Fruit fly (Drosophila melanogaster): ENCODE data around the gene msb1l.

Gene msb1l

DNA sequence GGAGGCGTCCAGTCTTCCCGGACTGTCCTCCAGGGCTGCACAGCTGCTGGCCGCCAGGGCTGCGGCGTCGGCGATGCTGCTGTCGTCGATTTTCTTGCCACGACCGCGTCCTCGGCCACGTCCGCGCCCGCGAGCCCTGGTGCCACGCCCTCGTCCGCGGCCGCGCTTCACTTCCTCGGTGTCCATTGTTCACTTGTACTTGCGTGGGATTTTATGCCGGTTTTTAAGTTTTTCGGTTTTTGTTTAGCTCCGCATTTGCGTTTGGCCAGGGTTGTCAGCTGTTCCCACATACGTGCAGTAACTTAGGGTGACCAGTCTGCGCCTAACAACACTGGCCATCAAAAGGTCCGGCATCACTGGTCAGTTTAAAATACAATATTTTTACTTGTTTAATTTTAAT is 4.7 kb downstream of the msb1l start, which contains the start of gene Hakai (continued):
- TF ChIP-seq Met (GFP tag; optimal IDR thresholded peaks at IDR 0.05) (peak; percentile 46), CG6276 (GFP tag; optimal IDR thresholded peaks at IDR 0.05) (no peak), CG16779 (tag; optimal IDR thresholded peaks at IDR 0.05) (no peak)

DNA sequence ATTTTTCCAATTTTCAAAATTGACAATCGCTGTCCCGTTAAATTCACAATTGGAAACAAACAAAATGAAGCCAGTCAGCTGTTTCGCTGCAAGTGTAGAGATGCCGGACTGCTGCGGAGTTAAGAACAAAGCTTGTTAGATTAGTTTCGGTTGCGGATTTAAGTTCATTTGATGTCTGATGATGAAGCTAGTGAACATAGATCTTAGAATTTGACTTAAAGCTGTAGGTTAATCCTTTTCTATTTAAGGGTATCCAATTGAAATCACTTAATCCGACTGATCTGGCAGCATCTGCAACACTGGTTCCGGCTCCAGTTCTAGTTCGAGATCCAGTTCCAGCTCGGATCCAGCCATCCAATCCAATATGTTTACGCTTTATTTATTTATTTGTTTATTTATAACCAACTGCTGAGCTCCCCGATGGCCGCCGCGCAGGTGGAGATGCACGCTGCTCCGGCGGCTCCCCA is 6.5 kb downstream of the msb1l start, which contains the start of the genes PCNA2 and CG10366:
TSS of gene PCNA2 (minus strand) at position 65 of the 467 bp plus-strand sequence.
TSS of gene CG10366 (plus strand) at position 310 of the 467 bp plus-strand sequence.
- no peak for TF ChIP-seq svp (GFP tag)
- TF ChIP-seq CG7368 (GFP tag; optimal IDR thresholded peaks at IDR 0.05), result peak; percentile 47
- TF ChIP-seq dac (GFP tag; optimal IDR thresholded peaks at IDR 0.05), result no peak
- no peak for TF ChIP-seq CG16779 (tag; optimal IDR thresholded peaks at IDR 0.05)
- peak; percentile 46 for TF ChIP-seq CG34406 (GFP tag; optimal IDR thresholded peaks at IDR 0.05)
- TF ChIP-seq CG31627 (GFP tag; optimal IDR thresholded peaks at IDR 0.05), result peak; percentile 82
- TF ChIP-seq esn (GFP tag; optimal IDR thresholded peaks at IDR 0.05), result peak; percentile 74
- TF ChIP-seq CG10669 (GFP tag; optimal IDR thresholded peaks at IDR 0.05), result peak; percentile 13
- TF ChIP-seq Lpt (GFP tag; optimal IDR thresholded peaks at IDR 0.05), result peak; percentile 14
- peak; percentile 91 for TF ChIP-seq fkh (GFP tag; optimal IDR thresholded peaks at IDR 0.05)
- no peak for TF ChIP-seq fd59A (GFP tag; optimal IDR thresholded peaks at IDR 0.05)
- peak; percentile 64 for TF ChIP-seq topi (GFP tag; optimal IDR thresholded peaks at IDR 0.05)
- no peak for TF ChIP-seq vri (GFP tag; optimal IDR thresholded peaks at IDR 0.05)
- TF ChIP-seq ss (GFP tag; optimal IDR thresholded peaks at IDR 0.05), result peak in 1 of 2 experiments; percentile 27
- peak; percentile 46 for TF ChIP-seq net (GFP tag; optimal IDR thresholded peaks at IDR 0.05)
- peak; percentile 17 for TF ChIP-seq CG1621 (tag; optimal IDR thresholded peaks at IDR 0.05)
- peak; percentile 55 for TF ChIP-seq CG10631 (GFP tag; optimal IDR thresholded peaks at IDR 0.05)
- TF ChIP-seq CG6854 (GFP tag; optimal IDR thresholded peaks at IDR 0.05), result no peak
- peak; percentile 66 for TF ChIP-seq CG3919 (GFP tag; optimal IDR thresholded peaks at IDR 0.05)
- TF ChIP-seq CG4318 (GFP tag; optimal IDR thresholded peaks at IDR 0.05), result no peak
- TF ChIP-seq Ets96B (tag; optimal IDR thresholded peaks at IDR 0.05), result peak; percentile 45
- peak; percentile 23 for TF ChIP-seq CG11762 (GFP tag; optimal IDR thresholded peaks at IDR 0.05; ENCODE audit: insufficient read depth)
- TF ChIP-seq Hr38 (GFP tag; optimal IDR thresholded peaks at IDR 0.05), result no peak
- peak; percentile 58 for TF ChIP-seq Hr4 (GFP tag; optimal IDR thresholded peaks at IDR 0.05)
- peak; percentile 13 for TF ChIP-seq Sox15 (GFP tag; optimal IDR thresholded peaks at IDR 0.05)
- TF ChIP-seq Sox14 (GFP tag; optimal IDR thresholded peaks at IDR 0.05), result peak; percentile 86
- peak; percentile 56 for TF ChIP-seq Met (GFP tag; optimal IDR thresholded peaks at IDR 0.05)
- TF ChIP-seq Hr39 (GFP tag; optimal IDR thresholded peaks at IDR 0.05), result peak; percentile 82
- TF ChIP-seq Blimp-1 (GFP tag; optimal IDR thresholded peaks at IDR 0.05), result no peak
- peak; percentile 69 for TF ChIP-seq OdsH (GFP tag; optimal IDR thresholded peaks at IDR 0.05)
- TF ChIP-seq salr (GFP tag; optimal IDR thresholded peaks at IDR 0.05), result peak in 1 of 2 experiments; percentile 26
- TF ChIP-seq Eip78C (GFP tag), result peak; percentile 74
- TF ChIP-seq CG8319 (GFP tag; optimal IDR thresholded peaks at IDR 0.05), result peak; percentile 46
- TF ChIP-seq CG9139 (GFP tag; optimal IDR thresholded peaks at IDR 0.05), result no peak
- TF ChIP-seq CG6808 (GFP tag; optimal IDR thresholded peaks at IDR 0.05), result no peak
- peak; percentile 40 for TF ChIP-seq CG11902 (GFP tag; optimal IDR thresholded peaks at IDR 0.05)
- TF ChIP-seq CG6792 (GFP tag; optimal IDR thresholded peaks at IDR 0.05), result peak; percentile 68
- TF ChIP-seq pdm3 (GFP tag; optimal IDR thresholded peaks at IDR 0.05), result peak; percentile 69
- TF ChIP-seq CG3032 (tag; optimal IDR thresholded peaks at IDR 0.05), result peak; percentile 64
- peak; percentile 50 for TF ChIP-seq Eip75B (GFP tag; optimal IDR thresholded peaks at IDR 0.05)
- TF ChIP-seq Gug (GFP tag; IDR thresholded peaks at IDR 0.05), result no peak; the same call in 1 of the 2 replicates
- peak; percentile 38 for TF ChIP-seq CG32006 (GFP tag; optimal IDR thresholded peaks at IDR 0.05)
- TF ChIP-seq CG11294 (GFP tag; IDR thresholded peaks at IDR 0.05), result no peak
- TF ChIP-seq Ets21C (GFP tag; optimal IDR thresholded peaks at IDR 0.05), result peak; percentile 42
- no peak; the same call in 2 of the 3 replicates for TF ChIP-seq eg (GFP tag; IDR thresholded peaks at IDR 0.05)
- peak; percentile 68 for TF ChIP-seq lz (GFP tag; optimal IDR thresholded peaks at IDR 0.05)
- no peak for TF ChIP-seq CG8119 (GFP tag; IDR thresholded peaks at IDR 0.05)
- TF ChIP-seq CG6276 (GFP tag; optimal IDR thresholded peaks at IDR 0.05), result no peak
- TF ChIP-seq dsx (GFP tag; optimal IDR thresholded peaks at IDR 0.05; ENCODE audit: poor library complexity, severe bottlenecking), result no peak

All from whole organism, prepupa.